Worm (Caenorhabditis elegans) whole organism, L1 larva: ENCODE data around the gene pdk-1.

Experiments used
- C04F5.9 ChIP-seq: sonication (generic microtip); optimal IDR thresholded peaks from 2 replicates; lab custom pipeline; 2016; ENCODE audit warnings: missing genetic modification characterization, missing compliant biosample characterization
- C16A3.4 ChIP-seq: fragments of 150-350 bp; optimal IDR thresholded peaks from 2 replicates; lab custom pipeline; 2014; ENCODE audit warnings: missing biosample characterization, missing genetic modification characterization
- C34B4.2 ChIP-seq: sonication (generic microtip); optimal IDR thresholded peaks from 2 replicates; lab custom pipeline; 2017; ENCODE audit warnings: mild to moderate bottlenecking, missing genetic modification characterization, missing compliant biosample characterization
- Y116A8C.19 ChIP-seq: sonication (generic microtip); optimal IDR thresholded peaks from 2 replicates; lab custom pipeline; 2016; ENCODE audit warnings: missing compliant biosample characterization, missing genetic modification characterization, borderline replicate concordance
- aha-1 ChIP-seq: fragments of 150-350 bp; optimal IDR thresholded peaks from 2 replicates; lab custom pipeline; 2014; ENCODE audit warnings: missing biosample characterization, missing genetic modification characterization
- aly-2 ChIP-seq: fragments of 150-350 bp; optimal IDR thresholded peaks from 2 replicates; lab custom pipeline; 2014; ENCODE audit warnings: missing biosample characterization, missing genetic modification characterization
- ama-1 ChIP-seq: fragments of 150-350 bp; optimal IDR thresholded peaks from 2 replicates; lab custom pipeline; 2014
- blmp-1 ChIP-seq: fragments of 150-350 bp; optimal IDR thresholded peaks from 2 replicates; lab custom pipeline; 2014; ENCODE audit warnings: missing biosample characterization, missing genetic modification characterization
- ceh-8 ChIP-seq: fragments of 200-800 bp; sonication (Bioruptor generic); optimal IDR thresholded peaks from 2 replicates; lab custom pipeline; 2018; ENCODE audit warnings: mild to moderate bottlenecking, missing genetic modification characterization, moderate library complexity, missing compliant biosample characterization
- ceh-82 ChIP-seq, 3 experiments: fragments of 150-350 bp in 1 of 3; sonication (generic microtip) in 2 of 3; optimal IDR thresholded peaks; 2 replicates each; lab custom pipeline; 2014 to 2017; ENCODE audit warnings: missing biosample characterization in 3 of 3, missing genetic modification characterization in 3 of 3
- dpl-1 ChIP-seq, 3 experiments: fragments of 150-350 bp in 2 of 3; sonication (generic microtip) in 1 of 3; optimal IDR thresholded peaks; 2 replicates each; lab custom pipeline; 2014 to 2017; ENCODE audit warnings: missing biosample characterization in 3 of 3, missing genetic modification characterization in 3 of 3, missing genetic modification reagents in 3 of 3
- dsc-1 ChIP-seq: sonication (generic microtip); optimal IDR thresholded peaks from 2 replicates; lab custom pipeline; 2016; ENCODE audit warnings: mild to moderate bottlenecking, missing genetic modification characterization, missing compliant biosample characterization
- efl-1 ChIP-seq, 4 experiments: fragments of 150-350 bp; optimal IDR thresholded peaks in 3 of 4; peaks in 1 of 4; 1 replicate in 1 of 4; 2 replicates in 3 of 4; lab custom pipeline; 2014; ENCODE audit warnings: missing biosample characterization in 2 of 4, missing genetic modification characterization in 2 of 4, missing genetic modification reagents in 2 of 4
- efl-3 ChIP-seq: fragments of 200-800 bp; sonication (Bioruptor generic); optimal IDR thresholded peaks from 2 replicates; lab custom pipeline; 2018; ENCODE audit warnings: mild to moderate bottlenecking, missing genetic modification characterization, missing compliant biosample characterization
- egl-13 ChIP-seq: sonication (generic microtip); optimal IDR thresholded peaks from 2 replicates; lab custom pipeline; 2016; ENCODE audit warnings: missing genotype, missing genetic modification reagents, missing genetic modification characterization, missing compliant biosample characterization
- egl-27 ChIP-seq, 2 experiments: fragments of 150-350 bp in 1 of 2; sonication (generic microtip); optimal IDR thresholded peaks; 3 replicates each; lab custom pipeline; 2017 to 2018; ENCODE audit warnings: missing biosample characterization in 2 of 2, missing genetic modification characterization in 2 of 2, missing genetic modification reagents in 2 of 2
- elt-2 ChIP-seq: sonication (generic microtip); optimal IDR thresholded peaks from 2 replicates; lab custom pipeline; 2016; ENCODE audit warnings: missing genetic modification characterization, mild to moderate bottlenecking, inconsistent platforms, missing compliant biosample characterization, missing genetic modification reagents
- fkh-10 ChIP-seq: sonication (generic microtip); optimal IDR thresholded peaks from 2 replicates; lab custom pipeline; 2017; ENCODE audit warnings: missing biosample characterization, missing genetic modification reagents, missing genetic modification characterization
- fkh-4 ChIP-seq: sonication (generic microtip); optimal IDR thresholded peaks from 2 replicates; lab custom pipeline; 2016; ENCODE audit warnings: missing compliant biosample characterization, missing genetic modification characterization, borderline replicate concordance
- grh-1 ChIP-seq: fragments of 200-800 bp; sonication (Bioruptor generic); IDR thresholded peaks from 2 replicates; pipeline ENCODE4 v1.3.6; 2022; ENCODE audit warnings: missing genetic modification reagents, missing genetic modification characterization, missing compliant biosample characterization
- hlh-17 ChIP-seq: fragments of 200-800 bp; sonication (Bioruptor generic); optimal IDR thresholded peaks from 2 replicates; lab custom pipeline; 2018; ENCODE audit warnings: missing genetic modification characterization, mild to moderate bottlenecking, missing compliant biosample characterization, moderate library complexity, borderline replicate concordance
- hlh-4 ChIP-seq: sonication (generic microtip); optimal IDR thresholded peaks from 2 replicates; lab custom pipeline; 2016; ENCODE audit warnings: mild to moderate bottlenecking, missing genetic modification characterization, missing compliant biosample characterization
- isw-1 ChIP-seq: fragments of 200-800 bp; sonication (Bioruptor generic); IDR thresholded peaks from 2 replicates; pipeline ENCODE4 v1.3.6; 2022; ENCODE audit warnings: missing genetic modification characterization, missing compliant biosample characterization
- lin-13 ChIP-seq: fragments of 150-350 bp; optimal IDR thresholded peaks from 2 replicates; lab custom pipeline; 2014; ENCODE audit warnings: missing biosample characterization, missing genetic modification reagents, missing genetic modification characterization
- lin-14 ChIP-seq: fragments of 200-800 bp; sonication (Bioruptor generic); optimal IDR thresholded peaks from 2 replicates; lab custom pipeline; 2018; ENCODE audit warnings: mild to moderate bottlenecking, missing genetic modification characterization, moderate library complexity, missing compliant biosample characterization
- lin-35 ChIP-seq, 2 experiments: fragments of 150-350 bp; optimal IDR thresholded peaks; 2 replicates each; lab custom pipeline; 2014; ENCODE audit warnings: missing biosample characterization in 2 of 2, missing genetic modification characterization in 2 of 2, missing genetic modification reagents in 2 of 2
- lir-3 ChIP-seq: sonication (generic microtip); optimal IDR thresholded peaks from 2 replicates; lab custom pipeline; 2016; ENCODE audit warnings: mild to moderate bottlenecking, missing genetic modification characterization, moderate library complexity, missing compliant biosample characterization; ENCODE audit not compliant: poor library complexity
- mef-2 ChIP-seq: fragments of 150-350 bp; optimal IDR thresholded peaks from 2 replicates; lab custom pipeline; 2014; ENCODE audit warnings: missing biosample characterization, missing genetic modification characterization
- mep-1 ChIP-seq: fragments of 150-350 bp; optimal IDR thresholded peaks from 2 replicates; lab custom pipeline; 2014; ENCODE audit warnings: missing biosample characterization, missing genetic modification characterization
- nhr-11 ChIP-seq: fragments of 150-350 bp; optimal IDR thresholded peaks from 2 replicates; lab custom pipeline; 2014; ENCODE audit warnings: missing biosample characterization, missing genetic modification characterization
- nhr-19 ChIP-seq: fragments of 200-800 bp; sonication (Bioruptor generic); conservative IDR thresholded peaks from 2 replicates; pipeline ENCODE4 v1.3.6; 2022; ENCODE audit warnings: missing genetic modification characterization, missing compliant biosample characterization
- nhr-47 ChIP-seq: sonication (generic microtip); optimal IDR thresholded peaks from 2 replicates; lab custom pipeline; 2016; ENCODE audit warnings: mild to moderate bottlenecking, missing genetic modification characterization, moderate library complexity, missing compliant biosample characterization
- nhr-84 ChIP-seq: sonication (generic microtip); optimal IDR thresholded peaks from 2 replicates; lab custom pipeline; 2017; ENCODE audit warnings: missing biosample characterization, missing genetic modification characterization
- nhr-85 ChIP-seq: sonication (generic microtip); peaks from one replicate; lab custom pipeline; 2016; ENCODE audit warnings: missing genetic modification characterization, inconsistent platforms, missing compliant biosample characterization
- pag-3 ChIP-seq: sonication (generic microtip); optimal IDR thresholded peaks from 2 replicates; lab custom pipeline; 2017; ENCODE audit warnings: missing genetic modification characterization, mild to moderate bottlenecking, missing compliant biosample characterization, antibody characterized with exemption, borderline replicate concordance; ENCODE audit not compliant: insufficient read depth
- pax-3 ChIP-seq: fragments of 200-800 bp; sonication (Bioruptor generic); optimal IDR thresholded peaks from 2 replicates; lab custom pipeline; 2018; ENCODE audit warnings: mild to moderate bottlenecking, missing genetic modification characterization, moderate library complexity, missing compliant biosample characterization
- skn-1 ChIP-seq: fragments of 150-350 bp; optimal IDR thresholded peaks from 2 replicates; lab custom pipeline; 2014; ENCODE audit warnings: missing biosample characterization, missing genetic modification characterization
- snpc-4 ChIP-seq: fragments of 150-350 bp; optimal IDR thresholded peaks from 2 replicates; lab custom pipeline; 2014; ENCODE audit warnings: missing biosample characterization, missing genetic modification characterization
- sox-4 ChIP-seq: sonication (generic microtip); optimal IDR thresholded peaks from 2 replicates; lab custom pipeline; 2016; ENCODE audit warnings: missing genetic modification characterization, missing compliant biosample characterization
- sup-37 ChIP-seq: fragments of 200-800 bp; sonication (Bioruptor generic); optimal IDR thresholded peaks from 2 replicates; lab custom pipeline; 2018; ENCODE audit warnings: mild to moderate bottlenecking, missing genetic modification characterization, missing compliant biosample characterization
- swsn-7 ChIP-seq: sonication (generic microtip); optimal IDR thresholded peaks from 2 replicates; lab custom pipeline; 2016; ENCODE audit warnings: missing genetic modification characterization, missing compliant biosample characterization
- tlp-1 ChIP-seq: fragments of 150-350 bp; optimal IDR thresholded peaks from 2 replicates; lab custom pipeline; 2014; ENCODE audit warnings: missing biosample characterization, missing genetic modification characterization
- unc-130 ChIP-seq: fragments of 150-350 bp; optimal IDR thresholded peaks from 2 replicates; lab custom pipeline; 2017; ENCODE audit warnings: missing biosample characterization, missing genetic modification characterization, inconsistent platforms
- vab-15 ChIP-seq: sonication (generic microtip); optimal IDR thresholded peaks from 2 replicates; lab custom pipeline; 2017; ENCODE audit warnings: missing genotype, mild to moderate bottlenecking, missing genetic modification characterization, missing compliant biosample characterization
- xbp-1 ChIP-seq: sonication (generic microtip); optimal IDR thresholded peaks from 2 replicates; lab custom pipeline; 2016; ENCODE audit warnings: missing genetic modification characterization, missing compliant biosample characterization

Gene pdk-1

ce11 chrX:1338906-1339673 is 17.9 kb downstream of the pdk-1 start (continued):
- TF ChIP-seq sup-37 (GFP tag; lab: Kevin White, UChicago) (no peak), skn-1 (tag; lab: Kevin White, UChicago) (peak; percentile 61), efl-1 (optimal IDR thresholded peaks at IDR 0.05; lab: Kevin White, UChicago) (no peak), efl-1 (GFP tag; optimal IDR thresholded peaks at IDR 0.05 in 1 of 2; lab: Kevin White, UChicago) (no peak), grh-1 (GFP tag; lab: Robert Waterston, UW) (no peak), elt-2 (tag; lab: Kevin White, UChicago) (no peak), Y116A8C.19 (tag; lab: Kevin White, UChicago) (no peak)

- TF ChIP-seq nhr-19 (GFP tag; lab: Robert Waterston, UW) (no peak), unc-130 (tag; lab: Kevin White, UChicago) (no peak), hlh-4 (tag; lab: Kevin White, UChicago) (no peak), isw-1 (no peak), sox-4 (tag; lab: Kevin White, UChicago) (no peak), skn-1 (tag; lab: Kevin White, UChicago) (no peak), hlh-17 (GFP tag; lab: Kevin White, UChicago) (no peak), C16A3.4 (tag; lab: Kevin White, UChicago) (no peak), nhr-47 (no peak), snpc-4 (tag; lab: Kevin White, UChicago) (no peak), nhr-85 (tag; lab: Kevin White, UChicago) (no peak), dpl-1 (GFP tag; optimal IDR thresholded peaks at IDR 0.05; lab: Kevin White, UChicago) (no peak), nhr-11 (tag; lab: Kevin White, UChicago) (no peak), mef-2 (tag; lab: Kevin White, UChicago) (no peak), efl-3 (GFP tag; lab: Kevin White, UChicago) (no peak), ceh-8 (no peak), sup-37 (GFP tag; lab: Kevin White, UChicago) (no peak), mep-1 (tag; lab: Kevin White, UChicago) (no peak), ama-1 (lab: Kevin White, UChicago) (no peak)
These were observed 23.2 kb downstream of the pdk-1 start, which contains the start of gene ins-39 for ce11 chrX:1344321-1344720. Gene ins-39 (minus strand): TSS chrX:1344421.

ce11 chrX:1344818-1345217 is 23.7 kb downstream of the pdk-1 start:
- TF ChIP-seq unc-130 (tag; lab: Kevin White, UChicago) (peak; percentile 92), fkh-10 (GFP tag; lab: Kevin White, UChicago) (peak; percentile 99), ceh-82 (tag; optimal IDR thresholded peaks at IDR 0.05; lab: Kevin White, UChicago) (peak; percentile 99), egl-13 (tag; lab: Kevin White, UChicago) (peak; percentile 94), aly-2 (tag; lab: Kevin White, UChicago) (peak; percentile 90), egl-27 (tag; optimal IDR thresholded peaks at IDR 0.05; lab: Kevin White, UChicago) (peak in 1 of 2 experiments; percentile 44), pax-3 (tag; lab: Kevin White, UChicago) (peak; percentile 90), dsc-1 (peak; percentile 99), xbp-1 (tag; lab: Kevin White, UChicago) (peak; percentile 89), nhr-85 (tag; lab: Kevin White, UChicago) (peak; percentile 90), grh-1 (GFP tag; lab: Robert Waterston, UW) (peak; percentile 80), C04F5.9 (tag; lab: Kevin White, UChicago) (peak; percentile 77), hlh-17 (GFP tag; lab: Kevin White, UChicago) (no peak), blmp-1 (tag; lab: Kevin White, UChicago) (peak; percentile 46), mef-2 (tag; lab: Kevin White, UChicago) (peak; percentile 65), sox-4 (tag; lab: Kevin White, UChicago) (peak; percentile 96), lin-35 (GFP tag; optimal IDR thresholded peaks at IDR 0.05; lab: Kevin White, UChicago) (peak; percentile 64 to 91), Y116A8C.19 (tag; lab: Kevin White, UChicago) (no peak), fkh-4 (tag; lab: Kevin White, UChicago) (peak; percentile 72), nhr-84 (peak; percentile 69), lin-13 (GFP tag; lab: Kevin White, UChicago) (peak; percentile 77), tlp-1 (tag; lab: Kevin White, UChicago) (no peak), isw-1 (peak; percentile 76), pag-3 (tag; lab: Kevin White, UChicago) (no peak), aha-1 (tag; lab: Kevin White, UChicago) (peak; percentile 49), vab-15 (tag; lab: Kevin White, UChicago) (peak; percentile 64), C34B4.2 (tag; lab: Kevin White, UChicago) (no peak), lir-3 (tag; lab: Kevin White, UChicago) (peak; percentile 86), swsn-7 (tag; lab: Kevin White, UChicago) (peak; percentile 94), lin-14 (peak; percentile 94)
